Fruit fly (Drosophila melanogaster) whole organism, adult: Measurements from ENCODE around the gene CG12057.

Experiments used
- CG11617 ChIP-seq: fragments of 200-800 bp; sonication (Bioruptor generic); optimal IDR thresholded peaks from 2 replicates; lab custom pipeline; 2017; ENCODE audit warnings: mild to moderate bottlenecking, missing biosample characterization, missing genetic modification reagents, missing genetic modification characterization
- CG12768 ChIP-seq: fragments of 200-800 bp; sonication (Bioruptor generic); optimal IDR thresholded peaks from 2 replicates; lab custom pipeline; 2017; ENCODE audit warnings: missing biosample characterization, missing genetic modification characterization, mild to moderate bottlenecking, moderate library complexity, missing genetic modification reagents
- CG14711 ChIP-seq: fragments of 200-800 bp; sonication (Bioruptor generic); optimal IDR thresholded peaks from 2 replicates; lab custom pipeline; 2018; ENCODE audit warnings: missing biosample characterization, mild to moderate bottlenecking, missing genetic modification characterization, moderate library complexity
- CG1620 ChIP-seq: fragments of 200-800 bp; sonication (Bioruptor generic); optimal IDR thresholded peaks from 2 replicates; lab custom pipeline; 2016; ENCODE audit warnings: missing biosample characterization, missing genetic modification characterization
- CG33017 ChIP-seq: fragments of 200-800 bp; sonication (Bioruptor generic); optimal IDR thresholded peaks from 2 replicates; lab custom pipeline; 2018; ENCODE audit warnings: missing biosample characterization, mild to moderate bottlenecking, missing genetic modification characterization, moderate library complexity
- CG5204 ChIP-seq: fragments of 200-800 bp; sonication (Bioruptor generic); optimal IDR thresholded peaks from 2 replicates; lab custom pipeline; 2016; ENCODE audit warnings: missing biosample characterization, missing genetic modification characterization
- CG7045 ChIP-seq: fragments of 200-800 bp; sonication (Bioruptor generic); optimal IDR thresholded peaks from 2 replicates; lab custom pipeline; 2017; ENCODE audit warnings: missing biosample characterization, mild to moderate bottlenecking, missing genetic modification characterization
- CG7101 ChIP-seq: fragments of 200-800 bp; sonication (Bioruptor generic); optimal IDR thresholded peaks from 2 replicates; lab custom pipeline; 2018; ENCODE audit warnings: missing biosample characterization, mild to moderate bottlenecking, missing genetic modification characterization, moderate library complexity
- Clk ChIP-seq: fragments of 200-800 bp; sonication (Bioruptor generic); optimal IDR thresholded peaks from 2 replicates; lab custom pipeline; 2017; ENCODE audit warnings: missing biosample characterization, missing genetic modification characterization
- Crg-1 ChIP-seq: fragments of 200-800 bp; sonication (Bioruptor generic); optimal IDR thresholded peaks from 2 replicates; lab custom pipeline; 2016; ENCODE audit warnings: missing biosample characterization, missing genetic modification characterization
- Hr96 ChIP-seq: fragments of 200-800 bp; sonication (Bioruptor generic); optimal IDR thresholded peaks from 2 replicates; lab custom pipeline; 2016; ENCODE audit warnings: missing biosample characterization, missing genetic modification characterization
- Mnt ChIP-seq: fragments of 200-800 bp; sonication (Bioruptor generic); optimal IDR thresholded peaks from 2 replicates; lab custom pipeline; 2016; ENCODE audit warnings: missing biosample characterization, mild to moderate bottlenecking, missing genetic modification characterization
- bab1 ChIP-seq: fragments of 200-800 bp; sonication (Bioruptor generic); optimal IDR thresholded peaks from 3 replicates; lab custom pipeline; 2019; ENCODE audit warnings: missing biosample characterization, mild to moderate bottlenecking, missing genetic modification characterization, moderate library complexity
- cic ChIP-seq: fragments of 200-800 bp; sonication (Bioruptor generic); optimal IDR thresholded peaks from 2 replicates; lab custom pipeline; 2017; ENCODE audit warnings: missing biosample characterization, mild to moderate bottlenecking, missing genetic modification characterization, moderate library complexity
- cnc ChIP-seq, 2 experiments: fragments of >200 bp; optimal IDR thresholded peaks; 2 replicates each; lab custom pipeline; 2017
- kay ChIP-seq: fragments of 200-800 bp; sonication (Bioruptor generic); peaks from one replicate; lab custom pipeline; 2016; ENCODE audit warnings: missing biosample characterization, missing genetic modification characterization, borderline replicate concordance
- ovo ChIP-seq: fragments of 200-800 bp; sonication (Bioruptor generic); optimal IDR thresholded peaks from 2 replicates; lab custom pipeline; 2016; ENCODE audit warnings: missing biosample characterization, missing genetic modification characterization
- pad ChIP-seq: fragments of 200-800 bp; sonication (Bioruptor generic); optimal IDR thresholded peaks from 3 replicates; lab custom pipeline; 2017; ENCODE audit warnings: missing biosample characterization, missing genetic modification characterization, mild to moderate bottlenecking, moderate library complexity, missing genetic modification reagents
- tj ChIP-seq: fragments of 200-800 bp; sonication (Bioruptor generic); optimal IDR thresholded peaks from 3 replicates; lab custom pipeline; 2017; ENCODE audit warnings: missing biosample characterization, mild to moderate bottlenecking, missing genetic modification characterization, moderate library complexity
- toe ChIP-seq: fragments of 200-800 bp; sonication (Bioruptor generic); optimal IDR thresholded peaks from 2 replicates; lab custom pipeline; 2016; ENCODE audit warnings: missing biosample characterization, missing genetic modification characterization

The CG12057 gene

DNA sequence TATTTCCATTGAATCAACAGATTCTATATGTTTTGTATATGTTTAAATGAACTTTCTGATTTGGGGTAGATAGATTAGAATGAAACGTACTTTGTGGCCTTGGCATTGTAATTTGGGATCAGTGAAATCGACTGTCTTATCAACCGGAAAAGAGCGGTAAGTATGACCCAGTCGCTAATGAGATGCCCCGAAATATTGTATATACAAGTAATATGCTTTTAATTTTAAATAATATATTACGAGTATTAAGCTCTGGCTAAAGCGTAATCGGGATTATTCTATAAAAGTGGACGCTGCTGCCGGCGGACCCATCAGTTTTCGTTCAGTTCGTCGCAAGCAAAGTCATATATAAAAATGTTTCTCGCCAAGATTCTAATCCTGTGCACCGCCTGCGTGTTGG is 25.1 kb downstream of the CG12057 start, which contains the start of gene CG15369:
Gene CG15369 (plus strand): TSS at position 301 of the 400 bp plus-strand sequence.
- TF ChIP-seq ovo (GFP tag; lab: Kevin White, UChicago) (no peak), Mnt (GFP tag; lab: Kevin White, UChicago) (no peak), CG7101 (tag; lab: Kevin White, UChicago) (no peak), CG12768 (GFP tag; lab: Kevin White, UChicago) (no peak), kay (GFP tag; lab: Kevin White, UChicago) (no peak), bab1 (no peak), CG7045 (GFP tag; lab: Kevin White, UChicago) (no peak), Hr96 (GFP tag; lab: Kevin White, UChicago) (no peak), toe (GFP tag; lab: Kevin White, UChicago) (no peak), CG33017 (tag; lab: Kevin White, UChicago) (no peak), CG11617 (GFP tag; lab: Kevin White, UChicago) (no peak), cic (GFP tag; lab: Kevin White, UChicago) (no peak), CG14711 (tag; lab: Kevin White, UChicago) (no peak), cnc (optimal IDR thresholded peaks at IDR 0.05; lab: Kevin White, UChicago) (no peak)

DNA sequence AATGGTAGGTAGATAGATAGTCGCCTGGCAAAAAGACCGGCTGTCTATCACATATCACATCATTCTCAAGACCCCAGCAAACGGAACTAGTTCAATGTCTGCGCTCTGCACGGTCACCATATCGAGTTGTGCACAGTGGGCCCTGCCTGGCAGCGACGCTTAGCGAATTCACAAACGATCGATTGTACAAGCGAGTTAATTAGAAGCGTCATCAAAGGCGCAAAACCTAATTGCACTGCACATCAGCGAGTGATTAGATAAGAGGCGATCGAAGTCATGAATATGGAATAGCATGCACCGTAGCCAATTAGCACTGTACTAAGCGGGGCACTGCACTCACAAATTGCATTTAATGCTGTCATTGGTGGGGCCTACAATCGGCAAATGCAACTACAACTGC is 29.0 kb downstream of the CG12057 start:
- TF ChIP-seq Hr96 (GFP tag; lab: Kevin White, UChicago) (no peak), toe (GFP tag; lab: Kevin White, UChicago) (no peak), ovo (GFP tag; lab: Kevin White, UChicago) (no peak), bab1 (peak; percentile 26), CG33017 (tag; lab: Kevin White, UChicago) (peak; percentile 9)

DNA sequence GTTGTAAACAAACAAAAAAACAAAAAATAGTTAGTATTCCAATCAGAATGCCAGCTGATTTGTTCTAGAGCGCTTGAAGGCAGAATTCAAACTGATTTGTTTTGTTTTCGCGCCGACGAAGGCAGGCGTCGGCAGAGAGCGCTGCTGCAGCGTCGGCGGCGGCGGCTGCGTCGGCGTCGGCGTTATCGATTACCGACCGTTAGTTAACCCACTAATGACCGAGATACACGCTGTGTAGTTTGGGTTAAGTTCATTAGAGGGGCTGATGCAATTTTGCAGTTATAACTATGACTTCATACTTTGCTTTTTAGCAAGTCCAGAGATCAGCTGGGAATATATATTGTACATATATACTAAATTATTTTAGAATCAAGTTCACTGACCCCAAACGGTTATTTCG is 31.7 kb downstream of the CG12057 start, which contains the start of gene t:
Gene t (minus strand): TSS at position 76 of the 400 bp plus-strand sequence.
- TF ChIP-seq CG7045 (GFP tag; lab: Kevin White, UChicago), result no peak
- TF ChIP-seq toe (GFP tag; lab: Kevin White, UChicago), result no peak
- no peak for TF ChIP-seq Crg-1
- peak; percentile 17 for TF ChIP-seq CG5204 (GFP tag; lab: Kevin White, UChicago)
- TF ChIP-seq Clk (GFP tag; lab: Kevin White, UChicago), result no peak

DNA sequence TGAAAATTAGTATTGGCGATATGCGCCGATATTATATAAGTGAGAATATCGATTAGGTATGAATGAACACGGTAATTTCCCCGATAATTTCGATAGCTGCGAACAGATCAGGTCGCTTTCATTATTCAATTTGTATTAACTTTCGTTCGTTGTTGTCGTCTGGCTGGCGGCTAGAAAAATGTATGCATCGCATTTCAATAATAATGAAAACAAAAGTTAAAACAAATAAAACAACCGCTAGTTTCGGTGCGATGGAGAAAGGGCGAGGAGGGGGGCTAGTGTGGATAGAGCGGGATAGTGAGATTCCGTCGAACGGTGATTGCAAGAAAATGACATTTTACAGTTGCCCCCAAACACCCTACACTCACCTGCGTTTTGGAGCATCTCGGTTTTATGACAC is 33.0 kb downstream of the CG12057 start:
- TF ChIP-seq pad (GFP tag; lab: Kevin White, UChicago), result no peak
- TF ChIP-seq cnc (optimal IDR thresholded peaks at IDR 0.05; lab: Kevin White, UChicago), result no peak
- TF ChIP-seq CG11617 (GFP tag; lab: Kevin White, UChicago), result no peak
- peak; percentile 30 for TF ChIP-seq ovo (GFP tag; lab: Kevin White, UChicago)
- no peak for TF ChIP-seq Clk (GFP tag; lab: Kevin White, UChicago)
- no peak for TF ChIP-seq Crg-1
- no peak for TF ChIP-seq toe (GFP tag; lab: Kevin White, UChicago)
- TF ChIP-seq CG14711 (tag; lab: Kevin White, UChicago), result no peak

DNA sequence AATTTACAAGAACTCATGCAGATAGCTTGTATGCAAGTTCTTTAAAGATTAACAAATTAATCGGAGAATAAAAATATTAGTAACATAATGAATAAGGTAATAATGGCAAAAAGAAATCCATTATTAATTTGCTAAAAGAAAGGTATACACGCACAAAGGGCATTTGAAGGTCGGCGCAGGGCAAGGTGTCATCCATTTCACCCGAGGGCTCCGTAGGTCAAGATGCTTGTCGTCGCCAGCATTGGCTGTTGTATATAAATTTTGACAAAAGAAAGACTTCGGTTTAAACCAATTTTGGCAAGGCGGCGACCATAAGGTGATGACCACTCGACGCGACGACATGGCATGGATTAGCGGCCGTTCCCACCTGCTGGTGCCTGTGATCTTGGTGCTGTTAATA is 33.7 kb downstream of the CG12057 start, which contains the start of gene CG15370:
Gene CG15370 (plus strand): TSS at position 301 of the 400 bp plus-strand sequence.
- TF ChIP-seq Mnt (GFP tag; lab: Kevin White, UChicago) (no peak), CG7101 (tag; lab: Kevin White, UChicago) (no peak), CG14711 (tag; lab: Kevin White, UChicago) (no peak), CG11617 (GFP tag; lab: Kevin White, UChicago) (no peak), ovo (GFP tag; lab: Kevin White, UChicago) (no peak), Crg-1 (no peak), CG33017 (tag; lab: Kevin White, UChicago) (no peak), CG5204 (GFP tag; lab: Kevin White, UChicago) (no peak), Hr96 (GFP tag; lab: Kevin White, UChicago) (no peak), cic (GFP tag; lab: Kevin White, UChicago) (no peak), bab1 (no peak), CG1620 (no peak), cnc (optimal IDR thresholded peaks at IDR 0.05; lab: Kevin White, UChicago) (no peak), toe (GFP tag; lab: Kevin White, UChicago) (no peak), tj (GFP tag; lab: Kevin White, UChicago) (no peak), kay (GFP tag; lab: Kevin White, UChicago) (no peak)

DNA sequence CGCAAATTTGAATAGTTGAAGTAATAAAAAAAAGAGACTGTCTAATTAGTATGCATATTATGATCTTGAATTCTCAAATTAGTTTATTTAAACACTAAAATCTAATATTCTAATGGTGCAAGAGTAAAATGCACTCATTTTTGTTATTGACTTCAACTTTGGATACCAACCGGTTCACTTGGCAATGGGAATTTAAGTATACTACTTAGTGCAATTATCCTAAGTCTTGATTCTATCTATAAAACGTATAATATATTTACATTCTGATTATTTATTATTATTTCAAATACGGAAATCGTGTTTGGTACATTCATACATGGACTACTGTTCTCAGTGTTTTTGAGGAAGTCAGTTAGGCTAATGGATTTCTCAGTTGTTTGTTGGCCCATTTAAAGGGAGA is 35.4 kb downstream of the CG12057 start, which contains the start of gene Gr8a:
Gene Gr8a (plus strand): TSS at position 301 of the 400 bp plus-strand sequence.
- TF ChIP-seq cnc (optimal IDR thresholded peaks at IDR 0.05; lab: Kevin White, UChicago), result no peak
- TF ChIP-seq toe (GFP tag; lab: Kevin White, UChicago), result no peak
- no peak for TF ChIP-seq pad (GFP tag; lab: Kevin White, UChicago)
- no peak for TF ChIP-seq CG5204 (GFP tag; lab: Kevin White, UChicago)
- TF ChIP-seq CG11617 (GFP tag; lab: Kevin White, UChicago), result no peak
- TF ChIP-seq cic (GFP tag; lab: Kevin White, UChicago), result no peak
- TF ChIP-seq CG12768 (GFP tag; lab: Kevin White, UChicago), result no peak
- TF ChIP-seq bab1, result no peak
- no peak for TF ChIP-seq tj (GFP tag; lab: Kevin White, UChicago)
- no peak for TF ChIP-seq Crg-1
- TF ChIP-seq CG14711 (tag; lab: Kevin White, UChicago), result no peak
- TF ChIP-seq Hr96 (GFP tag; lab: Kevin White, UChicago), result no peak
- TF ChIP-seq CG1620, result no peak
- no peak for TF ChIP-seq kay (GFP tag; lab: Kevin White, UChicago)
